Worm (Caenorhabditis elegans) whole organism, young adult: ENCODE results near the gene nas-25.

Experiments
- B0019.2 ChIP-seq: fragments of 200-800 bp; sonication (Bioruptor generic); conservative IDR thresholded peaks from 2 replicates; pipeline ENCODE4 v1.3.6; 2022; ENCODE audit warnings: missing genetic modification reagents, missing genetic modification characterization, missing compliant biosample characterization
- B0261.1 ChIP-seq: sonication (generic microtip); optimal IDR thresholded peaks from 2 replicates; lab custom pipeline; 2016; ENCODE audit warnings: mild to moderate bottlenecking, missing genetic modification characterization, moderate library complexity, missing compliant biosample characterization
- C06A6.2 ChIP-seq: fragments of 200-800 bp; sonication (Bioruptor generic); conservative IDR thresholded peaks from 2 replicates; pipeline ENCODE4 v1.3.6; 2022; ENCODE audit warnings: missing genetic modification characterization, missing compliant biosample characterization
- F10E7.11 ChIP-seq: sonication (generic microtip); optimal IDR thresholded peaks from 2 replicates; lab custom pipeline; 2017; ENCODE audit warnings: mild to moderate bottlenecking, missing genetic modification characterization, moderate library complexity, missing compliant biosample characterization
- F22D6.2 ChIP-seq: sonication (generic microtip); optimal IDR thresholded peaks from 2 replicates; lab custom pipeline; 2016; ENCODE audit warnings: mild to moderate bottlenecking, missing genetic modification characterization, missing compliant biosample characterization
- F23B12.7 ChIP-seq: sonication (generic microtip); optimal IDR thresholded peaks from 2 replicates; lab custom pipeline; 2017; ENCODE audit warnings: missing genetic modification characterization, mild to moderate bottlenecking, missing compliant biosample characterization, antibody characterized with exemption, moderate library complexity; ENCODE audit not compliant: insufficient read depth
- F33H1.4 ChIP-seq: fragments of 200-800 bp; sonication (Bioruptor generic); IDR thresholded peaks from 2 replicates; pipeline ENCODE4 v1.3.6; 2022; ENCODE audit warnings: missing genetic modification reagents, missing genetic modification characterization, missing compliant biosample characterization
- F37B4.10 ChIP-seq: fragments of 200-800 bp; sonication (Bioruptor generic); IDR thresholded peaks from 2 replicates; pipeline ENCODE4 v1.3.6; 2022; ENCODE audit warnings: missing genetic modification characterization, missing compliant biosample characterization
- F55B11.4 ChIP-seq: sonication (generic microtip); optimal IDR thresholded peaks from 2 replicates; lab custom pipeline; 2016; ENCODE audit warnings: missing compliant biosample characterization, missing genetic modification characterization, borderline replicate concordance; ENCODE audit not compliant: insufficient read depth
- F57A8.1 ChIP-seq: fragments of 200-800 bp; sonication (Bioruptor generic); optimal IDR thresholded peaks from 2 replicates; lab custom pipeline; 2018; ENCODE audit warnings: mild to moderate bottlenecking, missing genetic modification characterization, moderate library complexity, missing compliant biosample characterization
- K12H6.12 ChIP-seq: fragments of 200-800 bp; sonication (Bioruptor generic); optimal IDR thresholded peaks from 2 replicates; lab custom pipeline; 2018; ENCODE audit warnings: mild to moderate bottlenecking, missing genetic modification characterization, missing compliant biosample characterization
- T07F8.4 ChIP-seq: sonication (generic microtip); optimal IDR thresholded peaks from 2 replicates; lab custom pipeline; 2016; ENCODE audit warnings: mild to moderate bottlenecking, missing genetic modification characterization, moderate library complexity, missing compliant biosample characterization
- Y95B8A.8 ChIP-seq: fragments of 200-800 bp; sonication (Bioruptor generic); IDR thresholded peaks from 2 replicates; pipeline ENCODE4 v1.3.6; 2022; ENCODE audit warnings: missing genetic modification reagents, missing genetic modification characterization, missing compliant biosample characterization
- ZK185.1 ChIP-seq: sonication (generic microtip); optimal IDR thresholded peaks from 2 replicates; lab custom pipeline; 2016; ENCODE audit warnings: mild to moderate bottlenecking, missing genetic modification characterization, missing compliant biosample characterization; ENCODE audit not compliant: poor library complexity, severe bottlenecking
- aptf-3 ChIP-seq: fragments of 200-800 bp; sonication (Bioruptor generic); IDR thresholded peaks from 2 replicates; pipeline ENCODE4 v1.3.6; 2022; ENCODE audit warnings: missing genetic modification characterization, missing compliant biosample characterization
- atf-7 ChIP-seq: sonication (generic microtip); optimal IDR thresholded peaks from 2 replicates; lab custom pipeline; 2017; ENCODE audit warnings: mild to moderate bottlenecking, missing genetic modification characterization, missing compliant biosample characterization
- athp-1 ChIP-seq: sonication (generic microtip); optimal IDR thresholded peaks from 2 replicates; lab custom pipeline; 2017; ENCODE audit warnings: mild to moderate bottlenecking, missing genetic modification characterization, missing compliant biosample characterization
- attf-3 ChIP-seq: fragments of 200-800 bp; sonication (Bioruptor generic); conservative IDR thresholded peaks from 2 replicates; pipeline ENCODE4 v1.3.6; 2022; ENCODE audit warnings: missing genetic modification reagents, missing genetic modification characterization, missing compliant biosample characterization
- ceh-100 ChIP-seq: fragments of 200-800 bp; sonication (Bioruptor generic); IDR thresholded peaks from 2 replicates; pipeline ENCODE4 v1.3.6; 2022; ENCODE audit warnings: missing genetic modification reagents, missing genetic modification characterization, missing compliant biosample characterization
- ceh-40 ChIP-seq: fragments of 200-800 bp; sonication (Bioruptor generic); IDR thresholded peaks from 2 replicates; pipeline ENCODE4 v1.3.6; 2022; ENCODE audit warnings: missing genetic modification characterization, missing compliant biosample characterization
- ceh-79 ChIP-seq: sonication (generic microtip); optimal IDR thresholded peaks from 2 replicates; lab custom pipeline; 2017; ENCODE audit warnings: mild to moderate bottlenecking, missing genetic modification characterization, missing compliant biosample characterization
- dpl-1 ChIP-seq: fragments of 150-350 bp; optimal IDR thresholded peaks from 2 replicates; lab custom pipeline; 2014; ENCODE audit warnings: missing biosample characterization, missing genetic modification reagents, missing genetic modification characterization
- egl-18 ChIP-seq: fragments of 200-800 bp; sonication (Bioruptor generic); IDR thresholded peaks from 2 replicates; pipeline ENCODE4 v1.3.6; 2022; ENCODE audit warnings: missing genetic modification reagents, missing genetic modification characterization, missing compliant biosample characterization
- egl-44 ChIP-seq: fragments of 200-800 bp; sonication (Bioruptor generic); IDR thresholded peaks from 2 replicates; pipeline ENCODE4 v1.3.6; 2022; ENCODE audit warnings: missing genetic modification reagents, missing genetic modification characterization, missing compliant biosample characterization
- ekl-4 ChIP-seq: fragments of 200-800 bp; sonication (Bioruptor generic); IDR thresholded peaks from 2 replicates; pipeline ENCODE4 v1.3.6; 2022; ENCODE audit warnings: missing genetic modification reagents, missing genetic modification characterization, missing compliant biosample characterization
- ets-4 ChIP-seq: fragments of 200-800 bp; sonication (Bioruptor generic); optimal IDR thresholded peaks from 2 replicates; lab custom pipeline; 2018; ENCODE audit warnings: mild to moderate bottlenecking, missing genetic modification characterization, missing compliant biosample characterization
- fkh-3 ChIP-seq: sonication (generic microtip); optimal IDR thresholded peaks from 2 replicates; lab custom pipeline; 2016; ENCODE audit warnings: mild to moderate bottlenecking, missing genetic modification characterization, missing compliant biosample characterization
- hlh-26 ChIP-seq: fragments of 200-800 bp; sonication (Bioruptor generic); conservative IDR thresholded peaks from 2 replicates; pipeline ENCODE4 v1.3.6; 2022; ENCODE audit warnings: missing genetic modification reagents, missing genetic modification characterization, missing compliant biosample characterization
- hmg-20 ChIP-seq: fragments of 200-800 bp; sonication (Bioruptor generic); IDR thresholded peaks from 2 replicates; pipeline ENCODE4 v1.3.6; 2022; ENCODE audit warnings: missing genetic modification reagents, missing genetic modification characterization, missing compliant biosample characterization
- hrde-1 ChIP-seq: sonication (generic microtip); optimal IDR thresholded peaks from 2 replicates; lab custom pipeline; 2016; ENCODE audit warnings: missing genetic modification characterization, mild to moderate bottlenecking, missing compliant biosample characterization, moderate library complexity, missing genotype, missing genetic modification reagents, borderline replicate concordance
- lin-54 ChIP-seq: fragments of 200-800 bp; sonication (Bioruptor generic); optimal IDR thresholded peaks from 2 replicates; lab custom pipeline; 2018; ENCODE audit warnings: mild to moderate bottlenecking, missing genetic modification characterization, missing compliant biosample characterization
- madf-6 ChIP-seq: fragments of 200-800 bp; sonication (Bioruptor generic); IDR thresholded peaks from 2 replicates; pipeline ENCODE4 v1.3.6; 2022; ENCODE audit warnings: missing genetic modification reagents, missing genetic modification characterization, missing compliant biosample characterization
- mcd-1 ChIP-seq: fragments of 200-800 bp; sonication (Bioruptor generic); IDR thresholded peaks from 2 replicates; pipeline ENCODE4 v1.3.6; 2022; ENCODE audit warnings: missing genetic modification reagents, missing genetic modification characterization, missing compliant biosample characterization
- mes-4 ChIP-seq: sonication (generic microtip); optimal IDR thresholded peaks from 2 replicates; lab custom pipeline; 2016; ENCODE audit warnings: missing genotype, missing genetic modification characterization, missing compliant biosample characterization
- nhr-120 ChIP-seq: fragments of 200-800 bp; sonication (Bioruptor generic); IDR thresholded peaks from 2 replicates; pipeline ENCODE4 v1.3.6; 2022; ENCODE audit warnings: missing genetic modification characterization, missing compliant biosample characterization
- nhr-80 ChIP-seq: sonication (generic microtip); optimal IDR thresholded peaks from 2 replicates; lab custom pipeline; 2016; ENCODE audit warnings: missing genetic modification characterization, missing compliant biosample characterization
- pbrm-1 ChIP-seq: fragments of 200-800 bp; sonication (Bioruptor generic); IDR thresholded peaks from 2 replicates; pipeline ENCODE4 v1.3.6; 2022; ENCODE audit warnings: missing genetic modification reagents, missing genetic modification characterization, missing compliant biosample characterization
- rpc-1 ChIP-seq, 2 experiments: fragments of 150-350 bp in 1 of 2; sonication (generic microtip) in 1 of 2; optimal IDR thresholded peaks; 2 replicates each; lab custom pipeline; 2014 to 2018; ENCODE audit warnings: missing biosample characterization in 1 of 2, missing genetic modification characterization in 1 of 2, missing genetic modification reagents in 1 of 2, missing genotype in 1 of 2
- sea-2 ChIP-seq: fragments of 200-800 bp; sonication (Bioruptor generic); IDR thresholded peaks from 2 replicates; pipeline ENCODE4 v1.3.6; 2022; ENCODE audit warnings: missing genetic modification characterization, missing compliant biosample characterization
- snpc-4 ChIP-seq, 5 experiments: fragments of 150-350 bp in 1 of 5; sonication (generic microtip) in 4 of 5; optimal IDR thresholded peaks; 2 replicates each; lab custom pipeline; 2014 to 2018; ENCODE audit warnings: missing genetic modification characterization in 5 of 5, missing biosample characterization in 3 of 5, antibody characterized with exemption in 2 of 5, mild to moderate bottlenecking in 2 of 5, missing compliant biosample characterization in 2 of 5, missing genotype in 2 of 5, moderate library complexity in 2 of 5, missing genetic modification reagents in 1 of 5
- sptf-2 ChIP-seq: fragments of 200-800 bp; sonication (Bioruptor generic); optimal IDR thresholded peaks from 2 replicates; lab custom pipeline; 2018; ENCODE audit warnings: mild to moderate bottlenecking, missing genetic modification characterization, missing compliant biosample characterization
- tbx-9 ChIP-seq: sonication (generic microtip); optimal IDR thresholded peaks from 2 replicates; lab custom pipeline; 2016; ENCODE audit warnings: borderline replicate concordance, missing genetic modification characterization, inconsistent platforms, missing compliant biosample characterization
- unc-130 ChIP-seq: sonication (generic microtip); optimal IDR thresholded peaks from 2 replicates; lab custom pipeline; 2016; ENCODE audit warnings: missing genetic modification reagents, missing genetic modification characterization, missing compliant biosample characterization
- unc-62 ChIP-seq: fragments of 150-350 bp; optimal IDR thresholded peaks from 2 replicates; lab custom pipeline; 2014; ENCODE audit warnings: missing biosample characterization, missing genetic modification reagents, missing genetic modification characterization
- xnd-1 ChIP-seq: sonication (generic microtip); optimal IDR thresholded peaks from 2 replicates; lab custom pipeline; 2016; ENCODE audit warnings: missing genotype, missing genetic modification reagents, missing genetic modification characterization, missing compliant biosample characterization
- ztf-18 ChIP-seq: sonication (generic microtip); optimal IDR thresholded peaks from 2 replicates; lab custom pipeline; 2016; ENCODE audit warnings: missing genotype, mild to moderate bottlenecking, missing genetic modification characterization, missing compliant biosample characterization
- ztf-22 ChIP-seq: fragments of 200-800 bp; sonication (Bioruptor generic); optimal IDR thresholded peaks from 2 replicates; lab custom pipeline; 2018; ENCODE audit warnings: mild to moderate bottlenecking, missing genetic modification characterization, moderate library complexity, missing compliant biosample characterization
- ztf-3 ChIP-seq: fragments of 200-800 bp; sonication (Bioruptor generic); optimal IDR thresholded peaks from 2 replicates; lab custom pipeline; 2018; ENCODE audit warnings: mild to moderate bottlenecking, missing genetic modification characterization, missing compliant biosample characterization
- ztf-6 ChIP-seq: fragments of 200-800 bp; sonication (Bioruptor generic); IDR thresholded peaks from 2 replicates; pipeline ENCODE4 v1.3.6; 2022; ENCODE audit warnings: missing genetic modification reagents, missing genetic modification characterization, missing compliant biosample characterization

The nas-25 gene

DNA sequence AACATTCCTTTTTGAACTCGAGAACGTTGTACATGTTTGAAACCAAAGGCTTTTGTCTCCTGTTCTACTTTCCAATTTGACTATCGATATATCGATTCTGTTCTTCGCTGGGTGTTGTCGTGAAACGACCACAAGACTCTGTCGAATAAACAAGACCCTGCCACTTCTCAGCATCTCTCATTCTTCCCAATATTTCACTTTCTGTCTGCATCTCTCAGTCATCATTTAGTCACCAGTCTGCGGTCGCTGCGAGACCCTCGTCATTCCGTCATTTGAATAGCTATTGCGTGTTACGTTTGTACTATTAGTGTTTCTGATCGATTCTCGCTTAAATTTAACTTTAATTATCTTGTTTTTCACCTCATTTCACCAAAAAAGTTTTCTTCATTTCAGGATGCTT lies 38.5 kb upstream of the nas-25 start (continued):
- TF ChIP-seq nhr-120 (GFP tag; lab: Robert Waterston, UW) (no peak), ztf-18 (tag; lab: Kevin White, UChicago) (peak; percentile 23), F23B12.7 (tag; lab: Kevin White, UChicago) (no peak), F37B4.10 (GFP tag; lab: Robert Waterston, UW) (no peak), snpc-4 (GFP tag; optimal IDR thresholded peaks at IDR 0.05; lab: Kevin White, UChicago) (no peak), snpc-4 (tag; optimal IDR thresholded peaks at IDR 0.05; lab: Kevin White, UChicago) (peak in 3 of 4 experiments; percentile 48 to 62 (median 49)), ceh-40 (GFP tag; lab: Robert Waterston, UW) (no peak), T07F8.4 (no peak), rpc-1 (optimal IDR thresholded peaks at IDR 0.05; lab: Kevin White, UChicago) (no peak), rpc-1 (tag; optimal IDR thresholded peaks at IDR 0.05; lab: Kevin White, UChicago) (no peak), pbrm-1 (GFP tag; lab: Robert Waterston, UW) (peak; percentile 81), mcd-1 (GFP tag; lab: Robert Waterston, UW) (peak; percentile 79), F10E7.11 (tag; lab: Kevin White, UChicago) (no peak), unc-130 (GFP tag; lab: Kevin White, UChicago) (no peak), egl-18 (GFP tag; lab: Robert Waterston, UW) (no peak), ets-4 (GFP tag; lab: Kevin White, UChicago) (peak; percentile 23), B0261.1 (tag; lab: Kevin White, UChicago) (no peak), ztf-6 (GFP tag; lab: Robert Waterston, UW) (no peak), hmg-20 (no peak), F55B11.4 (tag; lab: Kevin White, UChicago) (no peak), xnd-1 (tag; lab: Kevin White, UChicago) (no peak), mes-4 (no peak), tbx-9 (tag; lab: Kevin White, UChicago) (no peak), F33H1.4 (GFP tag; lab: Robert Waterston, UW) (peak; percentile 85), aptf-3 (GFP tag; lab: Robert Waterston, UW) (no peak), atf-7 (tag; lab: Kevin White, UChicago) (peak; percentile 83), ceh-79 (tag; lab: Kevin White, UChicago) (no peak), ZK185.1 (tag; lab: Kevin White, UChicago) (peak; percentile 78), K12H6.12 (peak; percentile 78), ztf-3 (GFP tag; lab: Kevin White, UChicago) (no peak), dpl-1 (no peak), nhr-80 (tag; lab: Kevin White, UChicago) (peak; percentile 60), fkh-3 (tag; lab: Kevin White, UChicago) (no peak), ekl-4 (peak; percentile 99), B0019.2 (no peak), egl-44 (GFP tag; lab: Robert Waterston, UW) (no peak), madf-6 (GFP tag; lab: Robert Waterston, UW) (no peak), ceh-100 (no peak), attf-3 (GFP tag; lab: Robert Waterston, UW) (no peak), hrde-1 (tag; lab: Kevin White, UChicago) (no peak), C06A6.2 (peak; percentile 75), unc-62 (GFP tag; lab: Kevin White, UChicago) (no peak), sea-2 (no peak), F22D6.2 (tag; lab: Kevin White, UChicago) (peak; percentile 34), F57A8.1 (GFP tag; lab: Kevin White, UChicago) (no peak), ztf-22 (peak; percentile 7), lin-54 (peak; percentile 75), Y95B8A.8 (GFP tag; lab: Robert Waterston, UW) (0 out of 2 replicates have a peak, but pooled peaks have one; percentile 36), sptf-2 (GFP tag; lab: Kevin White, UChicago) (no peak), athp-1 (peak; percentile 54), hlh-26 (no peak)
